Worm (Caenorhabditis elegans): ENCODE results near the gene C07C7.3.

ce11 chrIV:9184547-9184946 is 18.7 kb downstream of the C07C7.3 start, which contains the start of gene C07C7.1:
- TF ChIP-seq pha-4 (tag; optimal IDR thresholded peaks at IDR 0.05) (no peak), npax-4 (tag; optimal IDR thresholded peaks at IDR 0.05) (no peak), zip-5 (tag; optimal IDR thresholded peaks at IDR 0.05) (no peak), ceh-9 (tag; optimal IDR thresholded peaks at IDR 0.05) (no peak), C38D4.7 (GFP tag; optimal IDR thresholded peaks at IDR 0.05) (no peak), nhr-11 (tag; optimal IDR thresholded peaks at IDR 0.05) (no peak), hlh-8 (tag; optimal IDR thresholded peaks at IDR 0.05) (no peak), elt-4 (tag; optimal IDR thresholded peaks at IDR 0.05) (no peak), ama-1 (optimal IDR thresholded peaks at IDR 0.05) (no peak), mec-3 (tag; optimal IDR thresholded peaks at IDR 0.05; ENCODE audit: borderline replicate concordance) (no peak), ceh-14 (tag; optimal IDR thresholded peaks at IDR 0.05) (no peak)
